Worm (Caenorhabditis elegans) whole organism, L3 larva: Measurements from ENCODE around the gene ZK563.7.

Experiments used
- R02D3.7 ChIP-seq: fragments of 150-350 bp; optimal IDR thresholded peaks from 2 replicates; lab custom pipeline; 2014; ENCODE audit warnings: missing biosample characterization, missing genetic modification characterization
- ZK546.5 ChIP-seq: sonication (generic microtip); optimal IDR thresholded peaks from 2 replicates; lab custom pipeline; 2017; ENCODE audit warnings: missing biosample characterization, missing genetic modification characterization
- aly-2 ChIP-seq: fragments of 150-350 bp; optimal IDR thresholded peaks from 2 replicates; lab custom pipeline; 2014; ENCODE audit warnings: missing biosample characterization, missing genetic modification characterization
- ama-1 ChIP-seq: fragments of 150-350 bp; optimal IDR thresholded peaks from 2 replicates; lab custom pipeline; 2018
- ceh-16 ChIP-seq: sonication (generic microtip); optimal IDR thresholded peaks from 2 replicates; lab custom pipeline; 2017; ENCODE audit warnings: missing biosample characterization, missing genetic modification characterization
- ceh-28 ChIP-seq: fragments of 150-350 bp; optimal IDR thresholded peaks from 2 replicates; lab custom pipeline; 2014; ENCODE audit warnings: missing biosample characterization, missing genetic modification reagents, missing genetic modification characterization
- ceh-82 ChIP-seq: fragments of 150-350 bp; optimal IDR thresholded peaks from 2 replicates; lab custom pipeline; 2014; ENCODE audit warnings: missing biosample characterization, missing genetic modification characterization
- ceh-9 ChIP-seq: sonication (generic microtip); optimal IDR thresholded peaks from 2 replicates; lab custom pipeline; 2018; ENCODE audit warnings: missing biosample characterization, missing genetic modification characterization
- daf-12 ChIP-seq: fragments of 150-350 bp; optimal IDR thresholded peaks from 2 replicates; lab custom pipeline; 2014; ENCODE audit warnings: missing biosample characterization, missing genetic modification reagents, missing genetic modification characterization
- egl-27 ChIP-seq: sonication (generic microtip); optimal IDR thresholded peaks from 4 replicates; lab custom pipeline; 2017; ENCODE audit warnings: missing biosample characterization, missing genetic modification reagents, missing genetic modification characterization
- egl-5 ChIP-seq: fragments of 150-350 bp; optimal IDR thresholded peaks from 2 replicates; lab custom pipeline; 2017; ENCODE audit warnings: missing biosample characterization, missing genetic modification reagents, missing genetic modification characterization, inconsistent platforms
- elt-1 ChIP-seq: fragments of 150-350 bp; optimal IDR thresholded peaks from 2 replicates; lab custom pipeline; 2014; ENCODE audit warnings: missing biosample characterization, missing genetic modification characterization
- elt-2 ChIP-seq: sonication (generic microtip); optimal IDR thresholded peaks from 2 replicates; lab custom pipeline; 2016; ENCODE audit warnings: missing genetic modification reagents, mild to moderate bottlenecking, missing genetic modification characterization, missing compliant biosample characterization
- elt-3 ChIP-seq, 3 experiments: fragments of 150-350 bp in 1 of 3; sonication (generic microtip) in 2 of 3; optimal IDR thresholded peaks; 2 replicates in 2 of 3; 4 replicates in 1 of 3; lab custom pipeline; 2014 to 2017; ENCODE audit warnings: missing biosample characterization in 3 of 3, missing genetic modification characterization in 3 of 3
- eor-1 ChIP-seq, 2 experiments: fragments of 150-350 bp; optimal IDR thresholded peaks; 2 replicates each; lab custom pipeline; 2014 to 2018; ENCODE audit warnings: missing biosample characterization in 2 of 2, missing genetic modification characterization in 2 of 2
- fkh-10 ChIP-seq: sonication (generic microtip); optimal IDR thresholded peaks from 2 replicates; lab custom pipeline; 2017; ENCODE audit warnings: missing biosample characterization, missing genetic modification reagents, missing genetic modification characterization
- fkh-2 ChIP-seq: fragments of 150-350 bp; optimal IDR thresholded peaks from 2 replicates; lab custom pipeline; 2014; ENCODE audit warnings: missing biosample characterization, missing genetic modification reagents, missing genetic modification characterization
- fos-1 ChIP-seq: fragments of 150-350 bp; optimal IDR thresholded peaks from 2 replicates; lab custom pipeline; 2014; ENCODE audit warnings: missing biosample characterization, missing genetic modification characterization
- hmg-11 ChIP-seq: sonication (generic microtip); optimal IDR thresholded peaks from 2 replicates; lab custom pipeline; 2016; ENCODE audit warnings: missing genetic modification characterization, missing compliant biosample characterization
- jun-1 ChIP-seq: fragments of 150-350 bp; optimal IDR thresholded peaks from 2 replicates; lab custom pipeline; 2014; ENCODE audit warnings: missing biosample characterization, missing genetic modification reagents, missing genetic modification characterization
- lin-15B ChIP-seq: fragments of 150-350 bp; optimal IDR thresholded peaks from 2 replicates; lab custom pipeline; 2014; ENCODE audit warnings: missing biosample characterization, missing genetic modification characterization
- lin-39 ChIP-seq: fragments of 150-350 bp; optimal IDR thresholded peaks from 2 replicates; lab custom pipeline; 2018; ENCODE audit warnings: missing biosample characterization, missing genetic modification reagents, missing genetic modification characterization
- lsy-12 ChIP-seq: sonication (generic microtip); optimal IDR thresholded peaks from 2 replicates; lab custom pipeline; 2016; ENCODE audit warnings: mild to moderate bottlenecking, missing genetic modification characterization, missing compliant biosample characterization
- mdl-1 ChIP-seq: fragments of 150-350 bp; optimal IDR thresholded peaks from 2 replicates; lab custom pipeline; 2014; ENCODE audit warnings: missing biosample characterization, missing genetic modification characterization
- mml-1 ChIP-seq: fragments of 150-350 bp; sonication (generic microtip); optimal IDR thresholded peaks from 3 replicates; lab custom pipeline; 2014; ENCODE audit warnings: missing biosample characterization, missing genetic modification characterization
- nfya-1 ChIP-seq: sonication (generic microtip); optimal IDR thresholded peaks from 2 replicates; lab custom pipeline; 2017; ENCODE audit warnings: missing genetic modification characterization, mild to moderate bottlenecking, missing compliant biosample characterization, antibody characterized with exemption, moderate library complexity; ENCODE audit not compliant: insufficient read depth
- nhr-11 ChIP-seq: fragments of 150-350 bp; optimal IDR thresholded peaks from 2 replicates; lab custom pipeline; 2014; ENCODE audit warnings: missing biosample characterization, missing genetic modification characterization
- nhr-12 ChIP-seq: fragments of 150-350 bp; optimal IDR thresholded peaks from 2 replicates; lab custom pipeline; 2014; ENCODE audit warnings: missing biosample characterization, missing genetic modification characterization
- nhr-23 ChIP-seq: fragments of 150-350 bp; optimal IDR thresholded peaks from 2 replicates; lab custom pipeline; 2014; ENCODE audit warnings: missing biosample characterization, missing genetic modification reagents, missing genetic modification characterization
- nhr-237 ChIP-seq: fragments of 150-350 bp; optimal IDR thresholded peaks from 2 replicates; lab custom pipeline; 2014; ENCODE audit warnings: missing biosample characterization, missing genetic modification characterization
- nhr-25 ChIP-seq: sonication (generic microtip); optimal IDR thresholded peaks from 2 replicates; lab custom pipeline; 2017; ENCODE audit warnings: missing biosample characterization, missing genetic modification characterization
- nhr-28 ChIP-seq: fragments of 150-350 bp; optimal IDR thresholded peaks from 2 replicates; lab custom pipeline; 2014; ENCODE audit warnings: missing biosample characterization, missing genetic modification characterization
- nhr-43 ChIP-seq: sonication (generic microtip); optimal IDR thresholded peaks from 2 replicates; lab custom pipeline; 2016; ENCODE audit warnings: mild to moderate bottlenecking, missing genetic modification characterization, missing compliant biosample characterization; ENCODE audit not compliant: poor library complexity, severe bottlenecking
- nhr-67 ChIP-seq: fragments of 150-350 bp; optimal IDR thresholded peaks from 2 replicates; lab custom pipeline; 2014; ENCODE audit warnings: missing biosample characterization, missing genetic modification characterization
- nhr-76 ChIP-seq: fragments of 150-350 bp; sonication (generic microtip); optimal IDR thresholded peaks from 5 replicates; lab custom pipeline; 2014; ENCODE audit warnings: missing biosample characterization, missing genetic modification characterization
- nhr-77 ChIP-seq: fragments of 150-350 bp; optimal IDR thresholded peaks from 2 replicates; lab custom pipeline; 2014; ENCODE audit warnings: missing biosample characterization, missing genetic modification characterization
- pha-4 ChIP-seq: fragments of 150-350 bp; optimal IDR thresholded peaks from 2 replicates; lab custom pipeline; 2014; ENCODE audit warnings: missing biosample characterization, missing genetic modification reagents, missing genetic modification characterization
- pqm-1 ChIP-seq: fragments of 150-350 bp; optimal IDR thresholded peaks from 2 replicates; lab custom pipeline; 2017; ENCODE audit warnings: missing biosample characterization, missing genetic modification characterization, inconsistent platforms
- sea-2 ChIP-seq: fragments of 150-350 bp; sonication (generic microtip); optimal IDR thresholded peaks from 4 replicates; lab custom pipeline; 2014; ENCODE audit warnings: missing biosample characterization, missing genetic modification reagents, missing genetic modification characterization
- skn-1 ChIP-seq: fragments of 150-350 bp; optimal IDR thresholded peaks from 2 replicates; lab custom pipeline; 2014; ENCODE audit warnings: missing biosample characterization, missing genetic modification characterization
- snpc-4 ChIP-seq: fragments of 150-350 bp; optimal IDR thresholded peaks from 2 replicates; lab custom pipeline; 2014; ENCODE audit warnings: missing biosample characterization, missing genetic modification characterization
- tbx-2 ChIP-seq: sonication (generic microtip); optimal IDR thresholded peaks from 2 replicates; lab custom pipeline; 2016; ENCODE audit warnings: mild to moderate bottlenecking, missing genetic modification characterization, missing compliant biosample characterization
- unc-39 ChIP-seq: sonication (generic microtip); optimal IDR thresholded peaks from 4 replicates; lab custom pipeline; 2017; ENCODE audit warnings: missing biosample characterization, missing genetic modification characterization
- unc-62 ChIP-seq: fragments of 150-350 bp; sonication (generic microtip); optimal IDR thresholded peaks from 4 replicates; lab custom pipeline; 2014; ENCODE audit warnings: missing biosample characterization, missing genetic modification reagents, missing genetic modification characterization
- zag-1 ChIP-seq: fragments of 150-350 bp; optimal IDR thresholded peaks from 2 replicates; lab custom pipeline; 2014; ENCODE audit warnings: missing biosample characterization, missing genetic modification characterization
- ztf-11 ChIP-seq: fragments of 150-350 bp; optimal IDR thresholded peaks from 2 replicates; lab custom pipeline; 2014; ENCODE audit warnings: missing biosample characterization, missing genetic modification characterization
- ztf-4 ChIP-seq: fragments of 150-350 bp; optimal IDR thresholded peaks from 2 replicates; lab custom pipeline; 2014; ENCODE audit warnings: missing biosample characterization, missing genetic modification characterization

The ZK563.7 gene

ce11 chrX:3369442-3369841 is 10.8 kb upstream of the ZK563.7 start:
- TF ChIP-seq nhr-12 (tag; lab: Kevin White, UChicago) (no peak), aly-2 (no peak), jun-1 (tag; lab: Kevin White, UChicago) (no peak), egl-5 (no peak), ztf-4 (tag; lab: Kevin White, UChicago) (no peak), sea-2 (GFP tag; lab: Kevin White, UChicago) (no peak), pqm-1 (tag; lab: Kevin White, UChicago) (no peak), lin-39 (tag; lab: Kevin White, UChicago) (no peak), nhr-77 (tag; lab: Kevin White, UChicago) (no peak)
- TF ChIP-seq, all 47 proteins: peak for 0

- TF ChIP-seq snpc-4 (tag; lab: Kevin White, UChicago), result no peak
- no peak for TF ChIP-seq skn-1
- no peak for TF ChIP-seq mdl-1
- peak; percentile 67 for TF ChIP-seq pha-4 (tag; lab: Kevin White, UChicago)
- TF ChIP-seq ztf-11 (tag; lab: Kevin White, UChicago), result no peak
- TF ChIP-seq nhr-28 (tag; lab: Kevin White, UChicago), result no peak
- TF ChIP-seq fkh-2 (tag; lab: Kevin White, UChicago), result no peak
- TF ChIP-seq hmg-11 (tag; lab: Kevin White, UChicago), result peak; percentile 74
- TF ChIP-seq ceh-9 (tag; lab: Kevin White, UChicago), result no peak
- no peak for TF ChIP-seq nhr-25 (tag; lab: Kevin White, UChicago)
- peak; percentile 44 for TF ChIP-seq jun-1 (tag; lab: Kevin White, UChicago)
- TF ChIP-seq lin-39 (tag; lab: Kevin White, UChicago), result peak; percentile 22
- TF ChIP-seq mml-1 (tag; lab: Kevin White, UChicago), result no peak
- peak; percentile 54 for TF ChIP-seq lsy-12 (tag; lab: Kevin White, UChicago)
- TF ChIP-seq fos-1 (tag; lab: Kevin White, UChicago), result no peak
- TF ChIP-seq ama-1, result no peak
- TF ChIP-seq nhr-23 (tag; lab: Kevin White, UChicago), result peak; percentile 54
- TF ChIP-seq nhr-237 (tag; lab: Kevin White, UChicago), result no peak
- no peak for TF ChIP-seq elt-3 (tag; optimal IDR thresholded peaks at IDR 0.05; lab: Kevin White, UChicago)
- no peak for TF ChIP-seq nhr-76 (tag; lab: Kevin White, UChicago)
- TF ChIP-seq egl-5, result peak; percentile 31
- no peak for TF ChIP-seq ceh-82 (tag; lab: Kevin White, UChicago)
- peak; percentile 65 for TF ChIP-seq tbx-2
- peak; percentile 43 for TF ChIP-seq elt-2 (tag; lab: Kevin White, UChicago)
- no peak for TF ChIP-seq zag-1 (tag; lab: Kevin White, UChicago)
- no peak for TF ChIP-seq sea-2 (GFP tag; lab: Kevin White, UChicago)
- TF ChIP-seq unc-62 (GFP tag; lab: Kevin White, UChicago), result no peak
- peak; percentile 38 for TF ChIP-seq egl-27 (tag; lab: Kevin White, UChicago)
- no peak for TF ChIP-seq nhr-77 (tag; lab: Kevin White, UChicago)
- no peak for TF ChIP-seq elt-1
- TF ChIP-seq nfya-1 (tag; lab: Kevin White, UChicago), result peak; percentile 57
- TF ChIP-seq eor-1 (tag; optimal IDR thresholded peaks at IDR 0.05; lab: Kevin White, UChicago), result no peak
- no peak for TF ChIP-seq unc-39
- TF ChIP-seq ztf-4 (tag; lab: Kevin White, UChicago), result peak; percentile 17
- TF ChIP-seq lin-15B (tag; lab: Kevin White, UChicago), result no peak
- TF ChIP-seq aly-2, result no peak
- no peak for TF ChIP-seq daf-12
- peak; percentile 38 for TF ChIP-seq pqm-1 (tag; lab: Kevin White, UChicago)
- TF ChIP-seq ZK546.5 (tag; lab: Kevin White, UChicago), result no peak
- TF ChIP-seq nhr-67 (tag; lab: Kevin White, UChicago), result no peak
- no peak for TF ChIP-seq ceh-16 (tag; lab: Kevin White, UChicago)
- no peak for TF ChIP-seq R02D3.7 (tag; lab: Kevin White, UChicago)
- TF ChIP-seq nhr-43, result peak; percentile 61
- TF ChIP-seq nhr-11 (tag; lab: Kevin White, UChicago), result no peak
- TF ChIP-seq nhr-12 (tag; lab: Kevin White, UChicago), result no peak
- peak; percentile 4 for TF ChIP-seq fkh-10
- no peak for TF ChIP-seq ceh-28 (tag; lab: Kevin White, UChicago)
These were observed 9.0 kb upstream of the ZK563.7 start for ce11 chrX:3371264-3371663.
